Worm (Caenorhabditis elegans) whole organism, mixed stage, embryonic: ENCODE results near the gene K10B3.5.

Source experiments
- bed-3 ChIP-seq: fragments of 200-800 bp; sonication (Bioruptor generic); optimal IDR thresholded peaks from 3 replicates; lab custom pipeline; 2018; ENCODE audit warnings: mild to moderate bottlenecking, missing genetic modification characterization, moderate library complexity, missing compliant biosample characterization
- lsy-2 ChIP-seq: fragments of 150-350 bp; optimal IDR thresholded peaks from 2 replicates; lab custom pipeline; 2014; ENCODE audit warnings: missing biosample characterization, missing genetic modification characterization
- mls-2 ChIP-seq: sonication (generic microtip); optimal IDR thresholded peaks from 2 replicates; lab custom pipeline; 2016; ENCODE audit warnings: mild to moderate bottlenecking, missing genetic modification characterization, moderate library complexity, missing compliant biosample characterization
- nhr-2 ChIP-seq: fragments of 150-350 bp; optimal IDR thresholded peaks from 2 replicates; lab custom pipeline; 2014; ENCODE audit warnings: missing biosample characterization, missing genetic modification characterization
- nhr-237 ChIP-seq: fragments of 150-350 bp; optimal IDR thresholded peaks from 2 replicates; lab custom pipeline; 2014; ENCODE audit warnings: missing biosample characterization, missing genetic modification characterization
- pha-4 ChIP-seq: fragments of 150-350 bp; optimal IDR thresholded peaks from 2 replicates; lab custom pipeline; 2018; ENCODE audit warnings: missing biosample characterization, missing genetic modification reagents, missing genetic modification characterization
- snpc-4 ChIP-seq: fragments of 150-350 bp; optimal IDR thresholded peaks from 2 replicates; lab custom pipeline; 2014; ENCODE audit warnings: missing biosample characterization, missing genetic modification characterization
- ztf-11 ChIP-seq: fragments of 150-350 bp; optimal IDR thresholded peaks from 2 replicates; lab custom pipeline; 2014; ENCODE audit warnings: missing biosample characterization, missing genetic modification characterization

ce11 chrX:3108603-3109002 lies 2.3 kb upstream of the K10B3.5 start:
- TF ChIP-seq snpc-4 (tag; lab: Kevin White, UChicago) (no peak), bed-3 (no peak), ztf-11 (no peak), nhr-2 (tag; lab: Kevin White, UChicago) (no peak), lsy-2 (no peak), pha-4 (tag; lab: Kevin White, UChicago) (no peak), nhr-237 (tag; lab: Kevin White, UChicago) (no peak), mls-2 (tag; lab: Kevin White, UChicago) (no peak)
